Worm (Caenorhabditis elegans) whole organism, L2 larva: Measurements from ENCODE around the gene strd-1.

Source experiments
- gmeb-1 ChIP-seq: fragments of 150-350 bp; optimal IDR thresholded peaks from 2 replicates; lab custom pipeline; 2014; ENCODE audit warnings: missing biosample characterization, missing genetic modification characterization
- nhr-12 ChIP-seq: fragments of 150-350 bp; optimal IDR thresholded peaks from 2 replicates; lab custom pipeline; 2014; ENCODE audit warnings: missing biosample characterization, missing genetic modification characterization
- snpc-4 ChIP-seq: fragments of 150-350 bp; optimal IDR thresholded peaks from 2 replicates; lab custom pipeline; 2014; ENCODE audit warnings: missing biosample characterization, missing genetic modification characterization

DNA sequence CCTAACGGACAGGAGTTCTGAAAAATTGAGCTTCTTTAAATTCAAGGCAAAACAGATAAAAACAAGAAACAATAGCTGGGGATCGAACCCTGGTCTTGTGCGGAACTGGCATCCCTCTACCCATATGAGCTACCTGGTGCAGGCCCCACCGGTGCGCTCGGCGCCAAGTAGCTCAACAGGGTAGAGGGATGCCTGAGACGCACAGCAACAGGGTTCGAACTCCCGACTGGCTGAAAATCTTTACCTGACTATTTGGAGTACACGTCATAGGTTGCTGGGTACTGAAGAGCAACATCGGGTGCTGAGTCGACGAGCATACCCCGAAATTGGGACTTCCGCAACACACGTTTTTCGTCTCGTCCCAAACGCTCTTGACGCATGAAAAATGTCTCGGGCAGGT lies 15.7 kb downstream of the strd-1 start:
- no peak for TF ChIP-seq gmeb-1
- no peak for TF ChIP-seq nhr-12 (tag; lab: Kevin White, UChicago)
- TF ChIP-seq snpc-4 (tag; lab: Kevin White, UChicago): no peak
